Fruit fly (Drosophila melanogaster): ENCODE data around the gene CG15535.

Gene CG15535

dm6 chr3R:30413795-30414194 is 9.9 kb downstream of the CG15535 start (continued):
- TF ChIP-seq stc (GFP tag; IDR thresholded peaks at IDR 0.05) (peak; percentile 47; the same call in 1 of the 2 replicates), unpg (GFP tag; optimal IDR thresholded peaks at IDR 0.05) (peak; percentile 72), YL-1 (GFP tag; optimal IDR thresholded peaks at IDR 0.05) (no peak), CG14710 (tag; optimal IDR thresholded peaks at IDR 0.05) (peak; percentile 41), CG1792 (GFP tag; optimal IDR thresholded peaks at IDR 0.05) (peak; percentile 8), CG3163 (GFP tag; optimal IDR thresholded peaks at IDR 0.05) (no peak), CG10543 (GFP tag; optimal IDR thresholded peaks at IDR 0.05) (no peak), CG7372 (GFP tag; IDR thresholded peaks at IDR 0.05) (peak; percentile 40; the same call in 1 of the 2 replicates), E2f1 (GFP tag; IDR thresholded peaks at IDR 0.05) (peak; percentile 41), Rx (GFP tag; IDR thresholded peaks at IDR 0.05) (no peak), CG4282 (GFP tag; optimal IDR thresholded peaks at IDR 0.05) (no peak), lab (GFP tag; optimal IDR thresholded peaks at IDR 0.05) (peak; percentile 68), CG6272 (GFP tag; IDR thresholded peaks at IDR 0.05) (peak; percentile 38; the same call in 1 of the 2 replicates), HHEX (GFP tag; optimal IDR thresholded peaks at IDR 0.05) (peak; percentile 28), CG30403 (GFP tag; optimal IDR thresholded peaks at IDR 0.05) (peak; percentile 54), Lpt (GFP tag; optimal IDR thresholded peaks at IDR 0.05) (no peak), CG16863 (GFP tag; optimal IDR thresholded peaks at IDR 0.05) (peak; percentile 45), run (tag; optimal IDR thresholded peaks at IDR 0.05) (peak; percentile 21), CG8765 (GFP tag; IDR thresholded peaks at IDR 0.05) (peak; percentile 56; the same call in 1 of the 2 replicates), D (optimal IDR thresholded peaks at IDR 0.05) (no peak), D (GFP tag; optimal IDR thresholded peaks at IDR 0.05) (peak; percentile 59), NK7.1 (GFP tag; optimal IDR thresholded peaks at IDR 0.05) (no peak), CG18599 (GFP tag; optimal IDR thresholded peaks at IDR 0.05) (peak; percentile 63), ase (GFP tag; IDR thresholded peaks at IDR 0.05) (peak; percentile 41; the same call in 1 of the 3 replicates), CG12769 (tag; optimal IDR thresholded peaks at IDR 0.05) (peak; percentile 56), dmrt11E (tag; optimal IDR thresholded peaks at IDR 0.05) (peak; percentile 45), otp (GFP tag; IDR thresholded peaks at IDR 0.05) (peak; percentile 71; the same call in 2 of the 3 replicates), unc-4 (GFP tag; IDR thresholded peaks at IDR 0.05; ENCODE audit: partially characterized antibody) (no peak), CG18476 (GFP tag; optimal IDR thresholded peaks at IDR 0.05) (no peak), CG7357 (GFP tag; IDR thresholded peaks at IDR 0.05) (peak; percentile 53; the same call in 1 of the 3 replicates), CG12219 (GFP tag; optimal IDR thresholded peaks at IDR 0.05) (peak; percentile 54), CG8359 (GFP tag; optimal IDR thresholded peaks at IDR 0.05; ENCODE audit: borderline replicate concordance) (no peak), CG7839 (tag; optimal IDR thresholded peaks at IDR 0.05) (peak; percentile 65), CG6654 (GFP tag; optimal IDR thresholded peaks at IDR 0.05) (peak; percentile 36), CG33213 (GFP tag; optimal IDR thresholded peaks at IDR 0.05) (no peak), tll (GFP tag; optimal IDR thresholded peaks at IDR 0.05) (no peak), Six4 (GFP tag; optimal IDR thresholded peaks at IDR 0.05) (peak; percentile 37), onecut (GFP tag; IDR thresholded peaks at IDR 0.05) (no peak; the same call in 1 of the 2 replicates), Doc2 (GFP tag; IDR thresholded peaks at IDR 0.05) (no peak), CG42726 (GFP tag; IDR thresholded peaks at IDR 0.05; ENCODE audit: partially characterized antibody) (no peak), Asciz (GFP tag; optimal IDR thresholded peaks at IDR 0.05) (peak; percentile 52), croc (GFP tag; conservative IDR thresholded peaks at IDR 0.05) (peak; percentile 49; the same call in 2 of the 3 replicates), CG8089 (GFP tag; optimal IDR thresholded peaks at IDR 0.05) (peak; percentile 25), E2f2 (GFP tag; IDR thresholded peaks at IDR 0.05) (0 out of 2 replicates have a peak, but pooled peaks have one; percentile 18), chm (GFP tag; IDR thresholded peaks at IDR 0.05) (0 out of 2 replicates have a peak, but pooled peaks have one; percentile 32), MTF-1 (GFP tag; optimal IDR thresholded peaks at IDR 0.05; ENCODE audit: borderline replicate concordance) (no peak), nmo (GFP tag; optimal IDR thresholded peaks at IDR 0.05) (peak; percentile 70), CG7987 (GFP tag; optimal IDR thresholded peaks at IDR 0.05) (no peak), ac (GFP tag; optimal IDR thresholded peaks at IDR 0.05) (no peak), fd96Cb (tag; optimal IDR thresholded peaks at IDR 0.05) (peak; percentile 62)

Measured in whole organism, embryonic.